Fruit fly (Drosophila melanogaster): ENCODE data around the gene CG15385.

The CG15385 gene

dm6 chr2L:2202018-2202852, 10.1 kb downstream of the CG15385 start (continued):
- TF ChIP-seq CG1602 (GFP tag; optimal IDR thresholded peaks at IDR 0.05) (peak; percentile 99), Rfx (GFP tag; IDR thresholded peaks at IDR 0.05) (peak; percentile 78), Mrtf (GFP tag; IDR thresholded peaks at IDR 0.05) (peak; percentile 97), disco-r (GFP tag; optimal IDR thresholded peaks at IDR 0.05) (peak; percentile 96), nerfin-2 (GFP tag; IDR thresholded peaks at IDR 0.05; ENCODE audit: partially characterized antibody) (peak; percentile 83), Ets65A (GFP tag) (peak; percentile 99), CoRest (tag; optimal IDR thresholded peaks at IDR 0.05) (peak; percentile 98), CG9609 (GFP tag; optimal IDR thresholded peaks at IDR 0.05) (peak; percentile 96), ERR (GFP tag; optimal IDR thresholded peaks at IDR 0.05) (peak; percentile 94), CG6654 (GFP tag; optimal IDR thresholded peaks at IDR 0.05) (peak; percentile 94), amos (GFP tag; IDR thresholded peaks at IDR 0.05; ENCODE audit: partially characterized antibody) (peak; percentile 32; the same call in 1 of the 2 replicates), CG17912 (GFP tag; optimal IDR thresholded peaks at IDR 0.05) (peak; percentile 57), CG6791 (GFP tag; IDR thresholded peaks at IDR 0.05; ENCODE audit: partially characterized antibody) (peak; percentile 85), ato (GFP tag; IDR thresholded peaks at IDR 0.05; ENCODE audit: partially characterized antibody) (peak; percentile 21; the same call in 1 of the 2 replicates), twi (tag; optimal IDR thresholded peaks at IDR 0.05) (peak; percentile 97), unc-4 (GFP tag; IDR thresholded peaks at IDR 0.05; ENCODE audit: partially characterized antibody) (no peak), psq (GFP tag; optimal IDR thresholded peaks at IDR 0.05) (peak; percentile 95), aop (GFP tag; IDR thresholded peaks at IDR 0.05) (peak; percentile 98), da (GFP tag; optimal IDR thresholded peaks at IDR 0.05) (peak; percentile 95), emc (GFP tag; optimal IDR thresholded peaks at IDR 0.05) (peak; percentile 66), HLHmδ (GFP tag; optimal IDR thresholded peaks at IDR 0.05) (peak; percentile 45), corto (GFP tag; optimal IDR thresholded peaks at IDR 0.05) (peak; percentile 99), CG30403 (GFP tag; optimal IDR thresholded peaks at IDR 0.05) (peak; percentile 99), onecut (GFP tag; IDR thresholded peaks at IDR 0.05) (peak; percentile 97), sr (GFP tag; IDR thresholded peaks at IDR 0.05) (peak; percentile 95), tio (GFP tag; optimal IDR thresholded peaks at IDR 0.05) (peak; percentile 97), CkIIα-i1 (GFP tag; IDR thresholded peaks at IDR 0.05) (peak; percentile 74; the same call in 1 of the 2 replicates), CG8478 (optimal IDR thresholded peaks at IDR 0.05) (peak; percentile 77), E2f2 (GFP tag; IDR thresholded peaks at IDR 0.05) (peak; percentile 89), CG10565 (GFP tag; optimal IDR thresholded peaks at IDR 0.05) (peak; percentile 96), phol (tag; optimal IDR thresholded peaks at IDR 0.05) (peak; percentile 99), CG31441 (GFP tag; IDR thresholded peaks at IDR 0.05) (peak; percentile 99), CG13624 (GFP tag; optimal IDR thresholded peaks at IDR 0.05) (peak; percentile 94), pum (GFP tag; optimal IDR thresholded peaks at IDR 0.05) (peak; percentile 99), CG3407 (GFP tag; optimal IDR thresholded peaks at IDR 0.05) (peak; percentile 99), jigr1 (GFP tag; IDR thresholded peaks at IDR 0.05) (peak; percentile 97), Bdp1 (GFP tag; optimal IDR thresholded peaks at IDR 0.05) (peak; percentile 92), CG11398 (GFP tag; optimal IDR thresholded peaks at IDR 0.05) (peak; percentile 96), lola (GFP tag; optimal IDR thresholded peaks at IDR 0.05) (peak in 1 of 3 experiments; percentile 100), CG7928 (GFP tag; optimal IDR thresholded peaks at IDR 0.05) (peak; percentile 44), Dek (tag; optimal IDR thresholded peaks at IDR 0.05) (peak; percentile 92), CrebB (tag; optimal IDR thresholded peaks at IDR 0.05) (peak; percentile 98), klu (GFP tag; IDR thresholded peaks at IDR 0.05) (peak; percentile 89), CG11695 (GFP tag; IDR thresholded peaks at IDR 0.05) (peak; percentile 98), sima (GFP tag; optimal IDR thresholded peaks at IDR 0.05) (peak; percentile 90), CG3995 (GFP tag; optimal IDR thresholded peaks at IDR 0.05) (peak; percentile 47), tgo (GFP tag; IDR thresholded peaks at IDR 0.05) (peak; percentile 98), Ravus (GFP tag; IDR thresholded peaks at IDR 0.05) (peak; percentile 94), br (optimal IDR thresholded peaks at IDR 0.05) (no peak), MTF-1 (GFP tag; optimal IDR thresholded peaks at IDR 0.05; ENCODE audit: borderline replicate concordance) (peak; percentile 98)
